Fruit fly (Drosophila melanogaster) whole organism, embryonic: ENCODE data around the gene CG13384.

ENCODE experiments used
- Asciz ChIP-seq: fragments of 200-800 bp; sonication (Bioruptor generic); optimal IDR thresholded peaks from 2 replicates; lab custom pipeline; 2017; ENCODE audit warnings: missing biosample characterization, mild to moderate bottlenecking, missing genetic modification characterization, missing genetic modification reagents
- CG10959 ChIP-seq: fragments of 200-800 bp; sonication (Bioruptor generic); IDR thresholded peaks from 2 replicates; pipeline ENCODE4 v1.3.6; 2022; ENCODE audit warnings: missing biosample characterization, missing genetic modification characterization
- CG13424 ChIP-seq: fragments of 200-800 bp; sonication (Bioruptor generic); optimal IDR thresholded peaks from 2 replicates; lab custom pipeline; 2019; ENCODE audit warnings: missing biosample characterization, mild to moderate bottlenecking, missing genetic modification characterization, moderate library complexity
- CG15601 ChIP-seq: fragments of 200-800 bp; sonication (Bioruptor generic); optimal IDR thresholded peaks from 3 replicates; lab custom pipeline; 2019; ENCODE audit warnings: missing biosample characterization, mild to moderate bottlenecking, missing genetic modification characterization, moderate library complexity
- CG16779 ChIP-seq: fragments of 200-800 bp; sonication (Bioruptor generic); IDR thresholded peaks from 2 replicates; pipeline ENCODE4 v1.3.6; 2022; ENCODE audit warnings: missing biosample characterization, missing genetic modification characterization
- CG1792 ChIP-seq: fragments of 200-800 bp; sonication (Bioruptor generic); optimal IDR thresholded peaks from 2 replicates; lab custom pipeline; 2016; ENCODE audit warnings: missing biosample characterization, missing genetic modification characterization
- CG18599 ChIP-seq: fragments of 200-800 bp; sonication (Bioruptor generic); optimal IDR thresholded peaks from 3 replicates; lab custom pipeline; 2017; ENCODE audit warnings: missing biosample characterization, missing genetic modification characterization, mild to moderate bottlenecking, moderate library complexity, missing genetic modification reagents
- CG2116 ChIP-seq: fragments of 200-800 bp; sonication (Bioruptor generic); optimal IDR thresholded peaks from 3 replicates; lab custom pipeline; 2018; ENCODE audit warnings: missing biosample characterization, mild to moderate bottlenecking, missing genetic modification characterization
- CG2120 ChIP-seq: fragments of 200-800 bp; sonication (Bioruptor generic); optimal IDR thresholded peaks from 3 replicates; lab custom pipeline; 2016; ENCODE audit warnings: missing biosample characterization, missing genetic modification characterization
- CG2712 ChIP-seq: fragments of 200-800 bp; optimal IDR thresholded peaks from 3 replicates; lab custom pipeline; 2019; ENCODE audit warnings: missing biosample characterization, mild to moderate bottlenecking, missing genetic modification characterization, moderate library complexity
- CG3281 ChIP-seq: fragments of 200-800 bp; sonication (Bioruptor generic); optimal IDR thresholded peaks from 3 replicates; lab custom pipeline; 2017; ENCODE audit warnings: missing biosample characterization, mild to moderate bottlenecking, missing genetic modification characterization
- CG33213 ChIP-seq: fragments of 200-800 bp; sonication (Bioruptor generic); optimal IDR thresholded peaks from 3 replicates; lab custom pipeline; 2016; ENCODE audit warnings: missing biosample characterization, missing genetic modification characterization
- CG7372 ChIP-seq: fragments of 200-800 bp; sonication (Bioruptor generic); IDR thresholded peaks from 2 replicates; pipeline ENCODE4 v1.3.6; 2022; ENCODE audit warnings: missing biosample characterization, missing genetic modification characterization
- Camta ChIP-seq: fragments of 200-800 bp; sonication (Bioruptor generic); optimal IDR thresholded peaks from 2 replicates; lab custom pipeline; 2016; ENCODE audit warnings: missing biosample characterization, missing genetic modification characterization
- Dref ChIP-seq: fragments of 200-800 bp; sonication (Bioruptor generic); IDR thresholded peaks from 2 replicates; pipeline ENCODE4 v1.3.6; 2022; ENCODE audit warnings: missing biosample characterization, missing genetic modification characterization
- Eip74EF ChIP-seq, 2 experiments: fragments of 200-800 bp in 1 of 2; fragments of >200 bp in 1 of 2; sonication (Bioruptor generic) in 1 of 2; optimal IDR thresholded peaks; 2 replicates each; lab custom pipeline; 2017 to 2019; ENCODE audit warnings: missing biosample characterization in 2 of 2, missing genetic modification characterization in 2 of 2, mild to moderate bottlenecking in 1 of 2, moderate library complexity in 1 of 2
- Fer1 ChIP-seq: fragments of 200-800 bp; sonication (Bioruptor generic); optimal IDR thresholded peaks from 2 replicates; lab custom pipeline; 2017; ENCODE audit warnings: missing biosample characterization, mild to moderate bottlenecking, missing genetic modification characterization
- GATAe ChIP-seq: fragments of 200-800 bp; sonication (Bioruptor generic); conservative IDR thresholded peaks from 2 replicates; pipeline ENCODE4 v1.3.6; 2022; ENCODE audit warnings: missing biosample characterization, missing genetic modification characterization
- Gug ChIP-seq: fragments of 200-800 bp; sonication (Bioruptor generic); IDR thresholded peaks from 4 replicates; pipeline ENCODE4 v1.3.6; 2022; ENCODE audit warnings: missing biosample characterization, missing genetic modification characterization
- Hmr ChIP-seq: fragments of 200-800 bp; sonication (Bioruptor generic); optimal IDR thresholded peaks from 3 replicates; lab custom pipeline; 2017; ENCODE audit warnings: mild to moderate bottlenecking, missing biosample characterization, missing genetic modification reagents, missing genetic modification characterization
- Lim3 ChIP-seq: fragments of 200-800 bp; sonication (Bioruptor generic); IDR thresholded peaks from 2 replicates; pipeline ENCODE4 v1.3.6; 2022; ENCODE audit warnings: missing biosample characterization, missing genetic modification characterization
- Myb ChIP-seq: fragments of 200-800 bp; sonication (Bioruptor generic); optimal IDR thresholded peaks from 2 replicates; lab custom pipeline; 2016; ENCODE audit warnings: missing biosample characterization, missing genetic modification characterization
- NK7.1 ChIP-seq: fragments of 200-800 bp; sonication (Bioruptor generic); optimal IDR thresholded peaks from 3 replicates; lab custom pipeline; 2016; ENCODE audit warnings: missing biosample characterization, missing genetic modification characterization
- Scr ChIP-seq: fragments of 200-800 bp; sonication (Bioruptor generic); IDR thresholded peaks from 2 replicates; pipeline ENCODE4 v1.3.6; 2022; ENCODE audit warnings: missing biosample characterization, missing genetic modification characterization; ENCODE audit not compliant: partially characterized antibody
- Sox100B ChIP-seq: fragments of 200-800 bp; sonication (Bioruptor generic); optimal IDR thresholded peaks from 3 replicates; lab custom pipeline; 2018; ENCODE audit warnings: missing biosample characterization, mild to moderate bottlenecking, missing genetic modification characterization
- Ssrp ChIP-seq: fragments of 200-800 bp; sonication (Bioruptor generic); optimal IDR thresholded peaks from 2 replicates; lab custom pipeline; 2018; ENCODE audit warnings: missing biosample characterization, mild to moderate bottlenecking, missing genetic modification characterization, moderate library complexity
- cato ChIP-seq: fragments of 200-800 bp; sonication (Bioruptor generic); optimal IDR thresholded peaks from 2 replicates; lab custom pipeline; 2016; ENCODE audit warnings: missing biosample characterization, missing genetic modification characterization, borderline replicate concordance
- corto ChIP-seq: fragments of 200-800 bp; sonication (Bioruptor generic); optimal IDR thresholded peaks from 2 replicates; lab custom pipeline; 2016; ENCODE audit warnings: missing biosample characterization, mild to moderate bottlenecking, missing genetic modification characterization, moderate library complexity
- crol ChIP-seq: fragments of 200-800 bp; sonication (Bioruptor generic); IDR thresholded peaks from 2 replicates; pipeline ENCODE4 v1.3.6; 2022; ENCODE audit warnings: missing biosample characterization, missing genetic modification characterization
- cwo ChIP-seq: fragments of 200-800 bp; sonication (Bioruptor generic); optimal IDR thresholded peaks from 3 replicates; lab custom pipeline; 2017; ENCODE audit warnings: missing biosample characterization, missing genetic modification characterization, mild to moderate bottlenecking, moderate library complexity, missing genetic modification reagents
- dm ChIP-seq: fragments of 200-800 bp; sonication (Bioruptor generic); optimal IDR thresholded peaks from 3 replicates; lab custom pipeline; 2016; ENCODE audit warnings: missing biosample characterization, missing genetic modification characterization
- dmrt99B ChIP-seq: fragments of 200-800 bp; sonication (Bioruptor generic); optimal IDR thresholded peaks from 2 replicates; lab custom pipeline; 2018; ENCODE audit warnings: missing biosample characterization, mild to moderate bottlenecking, missing genetic modification characterization, moderate library complexity
- grau ChIP-seq: fragments of 200-800 bp; optimal IDR thresholded peaks from 3 replicates; lab custom pipeline; 2019; ENCODE audit warnings: missing biosample characterization, mild to moderate bottlenecking, missing genetic modification characterization, moderate library complexity
- hbn ChIP-seq: fragments of 200-800 bp; sonication (Bioruptor generic); IDR thresholded peaks from 2 replicates; pipeline ENCODE4 v1.3.6; 2022; ENCODE audit warnings: missing biosample characterization, missing genetic modification characterization; ENCODE audit not compliant: partially characterized antibody
- hkb ChIP-seq, 2 experiments: fragments of 200-800 bp in 1 of 2; fragments of >200 bp in 1 of 2; sonication (Bioruptor generic) in 1 of 2; IDR thresholded peaks in 1 of 2; optimal IDR thresholded peaks in 1 of 2; 2 replicates each; pipeline versions ENCODE4 v1.3.6 to Lab custom; 2017 to 2022; ENCODE audit warnings: missing biosample characterization in 1 of 2, missing genetic modification characterization in 1 of 2
- kni ChIP-seq: fragments of 200-800 bp; sonication (Bioruptor generic); optimal IDR thresholded peaks from 3 replicates; lab custom pipeline; 2017; ENCODE audit warnings: mild to moderate bottlenecking, missing biosample characterization, missing genetic modification reagents, missing genetic modification characterization
- lmd ChIP-seq: fragments of 200-800 bp; sonication (Bioruptor generic); IDR thresholded peaks from 2 replicates; pipeline ENCODE4 v1.3.6; 2022; ENCODE audit warnings: missing biosample characterization, missing genetic modification characterization
- maf-S ChIP-seq: fragments of 200-800 bp; sonication (Bioruptor generic); optimal IDR thresholded peaks from 2 replicates; lab custom pipeline; 2016; ENCODE audit warnings: missing biosample characterization, missing genetic modification characterization
- nau ChIP-seq: fragments of 200-800 bp; sonication (Bioruptor generic); optimal IDR thresholded peaks from 3 replicates; lab custom pipeline; 2017; ENCODE audit warnings: missing biosample characterization, mild to moderate bottlenecking, missing genetic modification characterization, missing genetic modification reagents
- nerfin-2 ChIP-seq: fragments of 200-800 bp; sonication (Bioruptor generic); IDR thresholded peaks from 2 replicates; pipeline ENCODE4 v1.3.6; 2022; ENCODE audit warnings: missing biosample characterization, missing genetic modification characterization; ENCODE audit not compliant: partially characterized antibody
- oc ChIP-seq: fragments of 200-800 bp; sonication (Bioruptor generic); optimal IDR thresholded peaks from 2 replicates; lab custom pipeline; 2018; ENCODE audit warnings: missing biosample characterization, mild to moderate bottlenecking, missing genetic modification characterization, moderate library complexity
- pnt ChIP-seq: fragments of 200-800 bp; sonication (Bioruptor generic); optimal IDR thresholded peaks from 3 replicates; lab custom pipeline; 2016; ENCODE audit warnings: missing biosample characterization, missing genetic modification characterization
- pros ChIP-seq: fragments of 200-800 bp; sonication (Bioruptor generic); optimal IDR thresholded peaks from 3 replicates; lab custom pipeline; 2019; ENCODE audit warnings: missing biosample characterization, mild to moderate bottlenecking, missing genetic modification characterization, moderate library complexity
- ssp ChIP-seq: fragments of 200-800 bp; sonication (Bioruptor generic); IDR thresholded peaks from 2 replicates; pipeline ENCODE4 v1.3.6; 2022; ENCODE audit warnings: missing biosample characterization, missing genetic modification characterization
- stc ChIP-seq: fragments of 200-800 bp; sonication (Bioruptor generic); IDR thresholded peaks from 2 replicates; pipeline ENCODE4 v1.3.6; 2022; ENCODE audit warnings: missing biosample characterization, missing genetic modification characterization
- vvl ChIP-seq: fragments of 200-800 bp; sonication (Bioruptor generic); IDR thresholded peaks from 2 replicates; pipeline ENCODE4 v1.3.6; 2022; ENCODE audit warnings: missing biosample characterization, missing genetic modification characterization

Gene CG13384

DNA sequence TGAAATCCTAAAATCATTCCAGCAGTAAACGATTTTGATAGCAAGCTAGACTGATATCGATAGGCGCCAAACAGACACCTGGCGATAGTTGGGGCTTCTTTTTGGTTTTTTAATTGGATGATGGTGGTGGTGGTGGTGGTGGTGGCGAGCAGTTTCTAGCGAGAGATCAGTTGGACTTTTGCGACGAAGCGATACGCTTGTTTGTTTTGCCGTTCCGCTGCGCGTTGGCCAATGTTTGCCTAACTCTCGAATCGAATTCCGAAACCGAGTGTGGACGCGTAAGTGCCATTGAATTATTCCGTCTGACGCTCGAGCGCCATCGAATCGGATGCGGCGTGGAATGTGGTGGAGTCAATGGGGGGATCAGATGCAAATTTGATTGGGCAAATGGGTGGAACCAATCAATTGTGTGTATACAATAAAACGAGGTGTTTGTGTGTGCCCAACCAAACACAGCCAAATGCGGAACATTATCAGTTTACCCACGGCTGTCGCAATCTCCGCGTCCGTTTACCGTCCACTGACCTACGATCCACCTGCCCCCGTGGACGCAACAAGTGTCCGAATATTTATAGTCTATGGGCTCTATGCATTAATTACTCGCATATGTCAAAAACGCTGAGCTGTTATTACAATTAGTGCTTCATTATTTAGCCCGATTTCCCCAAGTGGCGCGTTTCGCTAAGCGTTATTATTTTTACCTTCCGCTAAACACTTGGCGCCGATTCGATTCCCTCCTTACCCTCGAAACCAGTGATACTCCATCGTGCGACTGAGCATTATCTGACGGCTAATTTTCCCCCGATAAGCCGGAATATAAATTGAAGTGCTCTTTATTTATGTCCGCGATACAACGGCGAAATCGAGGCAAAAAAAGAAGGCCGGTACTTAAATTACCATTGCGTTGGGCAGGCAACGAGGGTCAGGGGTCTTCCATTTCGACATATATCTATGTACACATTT is 13.6 kb upstream of the CG13384 start, which contains the start of gene CG17292 (continued):
- TF ChIP-seq CG7372 (GFP tag; lab: Robert Waterston, UW) (peak; percentile 43; the same call in 1 of the 2 replicates), CG18599 (GFP tag; lab: Kevin White, UChicago) (peak; percentile 56), CG13424 (peak; percentile 61), cato (GFP tag; lab: Kevin White, UChicago) (no peak), CG2120 (GFP tag; lab: Kevin White, UChicago) (peak; percentile 60), kni (GFP tag; lab: Kevin White, UChicago) (peak; percentile 25), Camta (GFP tag; lab: Kevin White, UChicago) (no peak), dmrt99B (peak; percentile 40), pros (no peak), stc (GFP tag; lab: Robert Waterston, UW) (0 out of 2 replicates have a peak, but pooled peaks have one; percentile 40), CG3281 (peak; percentile 43), CG10959 (GFP tag; lab: Robert Waterston, UW) (no peak), CG33213 (GFP tag; lab: Kevin White, UChicago) (peak; percentile 41), Hmr (GFP tag; lab: Kevin White, UChicago) (peak; percentile 81), dm (GFP tag; lab: Kevin White, UChicago) (no peak), Gug (peak; percentile 40; the same call in 2 of the 4 replicates), Sox100B (peak; percentile 5), cwo (GFP tag; lab: Kevin White, UChicago) (peak; percentile 52), Myb (peak; percentile 46), pnt (GFP tag; lab: Kevin White, UChicago) (no peak), CG2712 (tag; lab: Kevin White, UChicago) (peak; percentile 15), Eip74EF (GFP tag; optimal IDR thresholded peaks at IDR 0.05; lab: Kevin White, UChicago) (peak in 1 of 2 experiments; percentile 48), Ssrp (tag; lab: Kevin White, UChicago) (peak; percentile 3), hkb (optimal IDR thresholded peaks at IDR 0.05; lab: Kevin White, UChicago) (no peak), hkb (GFP tag; IDR thresholded peaks at IDR 0.05; lab: Robert Waterston, UW) (peak; percentile 85), CG16779 (GFP tag; lab: Robert Waterston, UW) (peak; percentile 84), Fer1 (GFP tag; lab: Kevin White, UChicago) (peak; percentile 74), nerfin-2 (GFP tag; lab: Robert Waterston, UW) (peak; percentile 83), maf-S (GFP tag; lab: Kevin White, UChicago) (peak; percentile 17), GATAe (peak; percentile 18; the same call in 1 of the 2 replicates), Lim3 (GFP tag; lab: Robert Waterston, UW) (0 out of 2 replicates have a peak, but pooled peaks have one; percentile 14), nau (GFP tag; lab: Kevin White, UChicago) (peak; percentile 76), Scr (GFP tag; lab: Robert Waterston, UW) (peak; percentile 90), ssp (GFP tag; lab: Robert Waterston, UW) (peak; percentile 14; the same call in 1 of the 2 replicates), crol (GFP tag; lab: Robert Waterston, UW) (no peak; the same call in 1 of the 2 replicates), Dref (peak; percentile 88), corto (GFP tag; lab: Kevin White, UChicago) (no peak), grau (tag; lab: Kevin White, UChicago) (peak; percentile 39), lmd (GFP tag; lab: Robert Waterston, UW) (peak; percentile 46), CG15601 (tag; lab: Kevin White, UChicago) (peak; percentile 33), Asciz (GFP tag; lab: Kevin White, UChicago) (peak; percentile 23), vvl (GFP tag; lab: Robert Waterston, UW) (peak; percentile 92), CG1792 (GFP tag; lab: Kevin White, UChicago) (peak; percentile 45), CG2116 (peak; percentile 58), oc (tag; lab: Kevin White, UChicago) (peak; percentile 70), NK7.1 (GFP tag; lab: Kevin White, UChicago) (peak; percentile 21), hbn (peak; percentile 76)
